Fruit fly (Drosophila melanogaster) S2 (cell line): Measurements from ENCODE around the gene CG14966.

Experiments
- CG8478 ChIP-seq: fragments of >200 bp; optimal IDR thresholded peaks from 2 replicates; lab custom pipeline; 2018
- CTCF ChIP-seq, 2 experiments: fragments of >200 bp; optimal IDR thresholded peaks; 2 replicates each; lab custom pipeline; 2018

dm6 chr3L:3194059-3194458 lies 3.4 kb downstream of the CG14966 start:
- no peak for TF ChIP-seq CTCF (optimal IDR thresholded peaks at IDR 0.05; lab: Kevin White, UChicago)
- no peak for TF ChIP-seq CG8478 (lab: Kevin White, UChicago)
